Worm (Caenorhabditis elegans) whole organism, late embryonic: ENCODE results near the gene hsd-2.

Experiments
- K02D7.2 ChIP-seq: sonication (generic microtip); optimal IDR thresholded peaks from 2 replicates; lab custom pipeline; 2017; ENCODE audit warnings: mild to moderate bottlenecking, missing genetic modification characterization, missing compliant biosample characterization
- Y22D7AL.16 ChIP-seq: sonication (generic microtip); optimal IDR thresholded peaks from 2 replicates; lab custom pipeline; 2016; ENCODE audit warnings: missing genetic modification characterization, missing compliant biosample characterization
- dmd-4 ChIP-seq: sonication (generic microtip); optimal IDR thresholded peaks from 2 replicates; lab custom pipeline; 2016; ENCODE audit warnings: borderline replicate concordance, missing genetic modification characterization, missing compliant biosample characterization
- dve-1 ChIP-seq: sonication (generic microtip); optimal IDR thresholded peaks from 2 replicates; lab custom pipeline; 2017; ENCODE audit warnings: antibody characterized with exemption, mild to moderate bottlenecking, missing genetic modification characterization, missing compliant biosample characterization
- fkh-10 ChIP-seq: fragments of 150-350 bp; optimal IDR thresholded peaks from 2 replicates; lab custom pipeline; 2014; ENCODE audit warnings: missing biosample characterization, missing genetic modification reagents, missing genetic modification characterization
- pha-2 ChIP-seq: sonication (generic microtip); optimal IDR thresholded peaks from 2 replicates; lab custom pipeline; 2017; ENCODE audit warnings: mild to moderate bottlenecking, missing genetic modification characterization, missing compliant biosample characterization
- unc-55 ChIP-seq: sonication (generic microtip); optimal IDR thresholded peaks from 2 replicates; lab custom pipeline; 2017; ENCODE audit warnings: missing biosample characterization, missing genetic modification reagents, missing genetic modification characterization

- TF ChIP-seq dve-1 (tag; lab: Kevin White, UChicago), result no peak
- TF ChIP-seq Y22D7AL.16 (tag; lab: Kevin White, UChicago), result no peak
- TF ChIP-seq dmd-4 (tag; lab: Kevin White, UChicago), result no peak
- TF ChIP-seq K02D7.2 (tag; lab: Kevin White, UChicago), result no peak
- TF ChIP-seq fkh-10, result no peak
- TF ChIP-seq unc-55 (GFP tag; lab: Kevin White, UChicago), result no peak
- no peak for TF ChIP-seq pha-2 (tag; lab: Kevin White, UChicago)
These were observed 16.0 kb downstream of the hsd-2 start, which contains the start of gene ZC449.2 for ce11 chrX:5020996-5021395.
